Fruit fly (Drosophila melanogaster) whole organism, embryonic: ENCODE data around the gene eca.

ENCODE experiments used
- Adf1 ChIP-seq: fragments of 200-800 bp; sonication (Bioruptor generic); IDR thresholded peaks from 2 replicates; pipeline ENCODE4 v1.3.6; 2022; ENCODE audit warnings: missing biosample characterization, missing genetic modification characterization
- Aef1 ChIP-seq: fragments of 200-800 bp; sonication (Bioruptor generic); IDR thresholded peaks from 3 replicates; pipeline ENCODE4 v1.3.6; 2022; ENCODE audit warnings: missing biosample characterization, missing genetic modification characterization
- BEAF-32 ChIP-seq: fragments of 200-800 bp; sonication (Bioruptor generic); optimal IDR thresholded peaks from 3 replicates; lab custom pipeline; 2017; ENCODE audit warnings: missing biosample characterization, missing genetic modification characterization, mild to moderate bottlenecking, moderate library complexity, missing genetic modification reagents
- CG10959 ChIP-seq: fragments of 200-800 bp; sonication (Bioruptor generic); IDR thresholded peaks from 2 replicates; pipeline ENCODE4 v1.3.6; 2022; ENCODE audit warnings: missing biosample characterization, missing genetic modification characterization
- CG10979 ChIP-seq: fragments of 200-800 bp; sonication (Bioruptor generic); optimal IDR thresholded peaks from 2 replicates; lab custom pipeline; 2018; ENCODE audit warnings: missing biosample characterization, mild to moderate bottlenecking, missing genetic modification characterization, moderate library complexity
- CG15011 ChIP-seq: fragments of 200-800 bp; sonication (Bioruptor generic); optimal IDR thresholded peaks from 3 replicates; lab custom pipeline; 2018; ENCODE audit warnings: missing biosample characterization, mild to moderate bottlenecking, missing genetic modification characterization
- CG1647 ChIP-seq: fragments of 200-800 bp; sonication (Bioruptor generic); optimal IDR thresholded peaks from 3 replicates; lab custom pipeline; 2016; ENCODE audit warnings: missing biosample characterization, missing genetic modification characterization
- CG16813 ChIP-seq: fragments of 200-800 bp; sonication (Bioruptor generic); IDR thresholded peaks from 3 replicates; pipeline ENCODE4 v1.3.6; 2022; ENCODE audit warnings: missing biosample characterization, missing genetic modification characterization; ENCODE audit not compliant: partially characterized antibody
- CG17328 ChIP-seq: fragments of 200-800 bp; sonication (Bioruptor generic); IDR thresholded peaks from 2 replicates; pipeline ENCODE4 v1.3.6; 2022; ENCODE audit warnings: missing biosample characterization, missing genetic modification characterization
- CG17568 ChIP-seq: fragments of 200-800 bp; sonication (Bioruptor generic); optimal IDR thresholded peaks from 2 replicates; lab custom pipeline; 2018; ENCODE audit warnings: missing biosample characterization, mild to moderate bottlenecking, missing genetic modification characterization, moderate library complexity
- CG2120 ChIP-seq: fragments of 200-800 bp; sonication (Bioruptor generic); optimal IDR thresholded peaks from 3 replicates; lab custom pipeline; 2016; ENCODE audit warnings: missing biosample characterization, missing genetic modification characterization
- CG2129 ChIP-seq: fragments of 200-800 bp; sonication (Bioruptor generic); IDR thresholded peaks from 2 replicates; pipeline ENCODE4 v1.3.6; 2022; ENCODE audit warnings: missing biosample characterization, missing genetic modification characterization; ENCODE audit not compliant: partially characterized antibody
- CG3163 ChIP-seq: fragments of 200-800 bp; sonication (Bioruptor generic); optimal IDR thresholded peaks from 3 replicates; lab custom pipeline; 2016; ENCODE audit warnings: missing biosample characterization, missing genetic modification characterization
- CG32767 ChIP-seq: fragments of 200-800 bp; sonication (Bioruptor generic); IDR thresholded peaks from 2 replicates; pipeline ENCODE4 v1.3.6; 2022; ENCODE audit warnings: missing biosample characterization, missing genetic modification characterization
- CG3281 ChIP-seq: fragments of 200-800 bp; sonication (Bioruptor generic); optimal IDR thresholded peaks from 3 replicates; lab custom pipeline; 2017; ENCODE audit warnings: missing biosample characterization, mild to moderate bottlenecking, missing genetic modification characterization
- CG7987 ChIP-seq: fragments of 200-800 bp; sonication (Bioruptor generic); optimal IDR thresholded peaks from 2 replicates; lab custom pipeline; 2018; ENCODE audit warnings: missing biosample characterization, mild to moderate bottlenecking, missing genetic modification characterization, moderate library complexity
- CoRest ChIP-seq: fragments of 200-800 bp; sonication (Bioruptor generic); optimal IDR thresholded peaks from 3 replicates; lab custom pipeline; 2018; ENCODE audit warnings: missing biosample characterization, mild to moderate bottlenecking, missing genetic modification characterization, moderate library complexity
- Dbx ChIP-seq: fragments of 200-800 bp; sonication (Bioruptor generic); IDR thresholded peaks from 3 replicates; pipeline ENCODE4 v1.3.6; 2022; ENCODE audit warnings: missing biosample characterization, missing genetic modification characterization
- ERR ChIP-seq: fragments of 200-800 bp; sonication (Bioruptor generic); optimal IDR thresholded peaks from 2 replicates; lab custom pipeline; 2016; ENCODE audit warnings: missing biosample characterization, missing genetic modification characterization
- Gsc ChIP-seq: fragments of 200-800 bp; sonication (Bioruptor generic); IDR thresholded peaks from 2 replicates; pipeline ENCODE4 v1.3.6; 2022; ENCODE audit warnings: missing biosample characterization, missing genetic modification characterization
- HLH3B ChIP-seq: fragments of 200-800 bp; sonication (Bioruptor generic); IDR thresholded peaks from 2 replicates; pipeline ENCODE4 v1.3.6; 2022; ENCODE audit warnings: missing biosample characterization, missing genetic modification characterization
- HmgZ ChIP-seq: fragments of 200-800 bp; sonication (Bioruptor generic); optimal IDR thresholded peaks from 2 replicates; lab custom pipeline; 2018; ENCODE audit warnings: missing biosample characterization, mild to moderate bottlenecking, missing genetic modification characterization
- MBD-R2 ChIP-seq: fragments of 200-800 bp; sonication (Bioruptor generic); IDR thresholded peaks from 2 replicates; pipeline ENCODE4 v1.3.6; 2022; ENCODE audit warnings: missing biosample characterization, missing genetic modification characterization
- MTF-1 ChIP-seq: fragments of 200-800 bp; sonication (Bioruptor generic); optimal IDR thresholded peaks from 2 replicates; lab custom pipeline; 2018; ENCODE audit warnings: missing biosample characterization, mild to moderate bottlenecking, missing genetic modification characterization, borderline replicate concordance
- Med ChIP-seq: fragments of 200-800 bp; sonication (Bioruptor generic); peaks from one replicate; lab custom pipeline; 2016; ENCODE audit warnings: missing biosample characterization, missing genetic modification characterization, mild to moderate bottlenecking, inconsistent platforms, moderate library complexity
- Six4 ChIP-seq: fragments of 200-800 bp; sonication (Bioruptor generic); optimal IDR thresholded peaks from 2 replicates; lab custom pipeline; 2016; ENCODE audit warnings: missing biosample characterization, missing genetic modification characterization
- Usf ChIP-seq: fragments of 200-800 bp; sonication (Bioruptor generic); optimal IDR thresholded peaks from 2 replicates; lab custom pipeline; 2017; ENCODE audit warnings: missing genotype, missing biosample characterization, missing genetic modification characterization
- ac ChIP-seq: fragments of 200-800 bp; sonication (Bioruptor generic); optimal IDR thresholded peaks from 3 replicates; lab custom pipeline; 2017; ENCODE audit warnings: missing biosample characterization, mild to moderate bottlenecking, missing genetic modification characterization
- aop ChIP-seq: fragments of 200-800 bp; sonication (Bioruptor generic); IDR thresholded peaks from 2 replicates; pipeline ENCODE4 v1.3.6; 2022; ENCODE audit warnings: missing biosample characterization, missing genetic modification characterization
- bbx ChIP-seq: fragments of 200-800 bp; sonication (Bioruptor generic); IDR thresholded peaks from 2 replicates; pipeline ENCODE4 v1.3.6; 2022; ENCODE audit warnings: missing biosample characterization, missing genetic modification characterization; ENCODE audit not compliant: partially characterized antibody
- chif ChIP-seq, 2 experiments: fragments of 200-800 bp; sonication (Bioruptor generic); optimal IDR thresholded peaks; 3 replicates each; lab custom pipeline; 2016; ENCODE audit warnings: missing biosample characterization in 2 of 2, missing genetic modification characterization in 2 of 2
- dm ChIP-seq: fragments of 200-800 bp; sonication (Bioruptor generic); optimal IDR thresholded peaks from 3 replicates; lab custom pipeline; 2016; ENCODE audit warnings: missing biosample characterization, missing genetic modification characterization
- ems ChIP-seq: fragments of 200-800 bp; sonication (Bioruptor generic); optimal IDR thresholded peaks from 3 replicates; lab custom pipeline; 2016; ENCODE audit warnings: missing biosample characterization, missing genetic modification characterization
- fu2 ChIP-seq: fragments of 200-800 bp; sonication (Bioruptor generic); optimal IDR thresholded peaks from 2 replicates; lab custom pipeline; 2016; ENCODE audit warnings: missing biosample characterization, missing genetic modification characterization
- gcm ChIP-seq: fragments of 200-800 bp; sonication (Bioruptor generic); optimal IDR thresholded peaks from 2 replicates; lab custom pipeline; 2019; ENCODE audit warnings: missing biosample characterization, mild to moderate bottlenecking, missing genetic modification characterization, moderate library complexity
- knrl ChIP-seq: fragments of 200-800 bp; sonication (Bioruptor generic); IDR thresholded peaks from 3 replicates; pipeline ENCODE4 v1.3.6; 2022; ENCODE audit warnings: missing biosample characterization, missing genetic modification characterization; ENCODE audit not compliant: partially characterized antibody
- lab ChIP-seq: fragments of 200-800 bp; sonication (Bioruptor generic); optimal IDR thresholded peaks from 3 replicates; lab custom pipeline; 2017; ENCODE audit warnings: missing biosample characterization, missing genetic modification characterization, mild to moderate bottlenecking, moderate library complexity, missing genetic modification reagents
- mirr ChIP-seq: fragments of 200-800 bp; sonication (Bioruptor generic); optimal IDR thresholded peaks from 3 replicates; lab custom pipeline; 2018; ENCODE audit warnings: missing biosample characterization, mild to moderate bottlenecking, missing genetic modification characterization
- nerfin-1 ChIP-seq: fragments of 200-800 bp; sonication (Bioruptor generic); optimal IDR thresholded peaks from 3 replicates; lab custom pipeline; 2019; ENCODE audit warnings: missing biosample characterization, mild to moderate bottlenecking, missing genetic modification characterization, moderate library complexity
- otp ChIP-seq: fragments of 200-800 bp; sonication (Bioruptor generic); IDR thresholded peaks from 3 replicates; pipeline ENCODE4, ENCODE4 v1.3.6; 2022; ENCODE audit warnings: missing biosample characterization, missing genetic modification characterization
- pb ChIP-seq: fragments of 200-800 bp; sonication (Bioruptor generic); optimal IDR thresholded peaks from 3 replicates; lab custom pipeline; 2016; ENCODE audit warnings: missing biosample characterization, missing genetic modification characterization
- pho ChIP-seq: fragments of 200-800 bp; sonication (Bioruptor generic); optimal IDR thresholded peaks from 2 replicates; lab custom pipeline; 2016; ENCODE audit warnings: missing biosample characterization, missing genetic modification characterization
- pnt ChIP-seq: fragments of 200-800 bp; sonication (Bioruptor generic); optimal IDR thresholded peaks from 3 replicates; lab custom pipeline; 2016; ENCODE audit warnings: missing biosample characterization, missing genetic modification characterization
- rib ChIP-seq: fragments of 200-800 bp; sonication (Bioruptor generic); IDR thresholded peaks from 2 replicates; pipeline ENCODE4 v1.3.6; 2022; ENCODE audit warnings: missing biosample characterization, missing genetic modification characterization
- schlank ChIP-seq: fragments of 200-800 bp; sonication (Bioruptor generic); optimal IDR thresholded peaks from 2 replicates; lab custom pipeline; 2018; ENCODE audit warnings: missing biosample characterization, mild to moderate bottlenecking, missing genetic modification characterization
- sim ChIP-seq: fragments of 200-800 bp; sonication (Bioruptor generic); IDR thresholded peaks from 2 replicates; pipeline ENCODE4 v1.3.6; 2022; ENCODE audit warnings: missing biosample characterization, missing genetic modification characterization
- stc ChIP-seq: fragments of 200-800 bp; sonication (Bioruptor generic); IDR thresholded peaks from 2 replicates; pipeline ENCODE4 v1.3.6; 2022; ENCODE audit warnings: missing biosample characterization, missing genetic modification characterization
- tio ChIP-seq: fragments of 200-800 bp; sonication (Bioruptor generic); optimal IDR thresholded peaks from 2 replicates; lab custom pipeline; 2017; ENCODE audit warnings: missing biosample characterization, missing genetic modification characterization, inconsistent platforms
- tll ChIP-seq, 2 experiments: fragments of 200-800 bp in 1 of 2; fragments of >200 bp in 1 of 2; sonication (Bioruptor generic) in 1 of 2; optimal IDR thresholded peaks; 2 replicates each; lab custom pipeline; 2017 to 2019; ENCODE audit warnings: missing biosample characterization in 2 of 2, missing genetic modification characterization in 2 of 2, mild to moderate bottlenecking in 1 of 2, moderate library complexity in 1 of 2
- zfh2 ChIP-seq: fragments of 200-800 bp; sonication (Bioruptor generic); optimal IDR thresholded peaks from 2 replicates; lab custom pipeline; 2016; ENCODE audit warnings: missing biosample characterization, missing genetic modification characterization

The eca gene

dm6 chr3R:9705008-9705628 lies 19.8 kb upstream of the eca start, which contains the start of gene Unc-115a (continued):
- TF ChIP-seq Adf1, result no peak
- no peak for TF ChIP-seq Gsc
- peak; percentile 13 for TF ChIP-seq schlank
- no peak for TF ChIP-seq knrl (GFP tag; lab: Robert Waterston, UW)
- TF ChIP-seq ERR, result peak; percentile 51
- TF ChIP-seq CG10979 (tag; lab: Kevin White, UChicago), result peak; percentile 36
- TF ChIP-seq HmgZ (tag; lab: Kevin White, UChicago), result peak; percentile 92
- TF ChIP-seq sim (GFP tag; lab: Robert Waterston, UW), result no peak
- TF ChIP-seq CG32767 (GFP tag; lab: Robert Waterston, UW), result no peak
- no peak for TF ChIP-seq Aef1 (GFP tag; lab: Robert Waterston, UW)
- peak; percentile 67 for TF ChIP-seq CG7987 (GFP tag; lab: Kevin White, UChicago)
- no peak for TF ChIP-seq fu2 (GFP tag; lab: Kevin White, UChicago)
- TF ChIP-seq CG3163 (GFP tag; lab: Kevin White, UChicago), result peak; percentile 58
- TF ChIP-seq CG3281 (GFP tag; lab: Kevin White, UChicago), result no peak
- no peak for TF ChIP-seq CG2129 (GFP tag; lab: Robert Waterston, UW)
- TF ChIP-seq tio, result no peak
- peak; percentile 36 for TF ChIP-seq CG1647 (GFP tag; lab: Kevin White, UChicago)
- TF ChIP-seq ac (GFP tag; lab: Kevin White, UChicago), result no peak
- TF ChIP-seq Med, result peak; percentile 93
- TF ChIP-seq CG10959 (GFP tag; lab: Robert Waterston, UW), result no peak
- peak; percentile 94 for TF ChIP-seq dm (GFP tag; lab: Kevin White, UChicago)
- no peak for TF ChIP-seq CG17568 (GFP tag; lab: Kevin White, UChicago)
- no peak for TF ChIP-seq Dbx (GFP tag; lab: Robert Waterston, UW)
- no peak for TF ChIP-seq aop
- TF ChIP-seq tll (GFP tag; optimal IDR thresholded peaks at IDR 0.05; lab: Kevin White, UChicago), result no peak
- no peak for TF ChIP-seq pnt
- no peak for TF ChIP-seq HLH3B (GFP tag; lab: Robert Waterston, UW)
- TF ChIP-seq pb (GFP tag; lab: Kevin White, UChicago), result peak; percentile 69
- peak; percentile 69 for TF ChIP-seq CG2120
- peak; percentile 40 for TF ChIP-seq mirr (GFP tag; lab: Kevin White, UChicago)
- peak in 1 of 2 experiments; percentile 20 for TF ChIP-seq chif (GFP tag; optimal IDR thresholded peaks at IDR 0.05; lab: Kevin White, UChicago)
- TF ChIP-seq nerfin-1 (tag; lab: Kevin White, UChicago), result peak; percentile 76
- TF ChIP-seq CG17328 (GFP tag; lab: Robert Waterston, UW), result no peak
- peak; percentile 27 for TF ChIP-seq CoRest (tag; lab: Kevin White, UChicago)
- TF ChIP-seq zfh2 (GFP tag; lab: Kevin White, UChicago), result peak; percentile 54
- TF ChIP-seq ems (GFP tag; lab: Kevin White, UChicago), result peak; percentile 17
- peak; percentile 52 for TF ChIP-seq MTF-1 (GFP tag; lab: Kevin White, UChicago)
- no peak for TF ChIP-seq CG16813 (GFP tag; lab: Robert Waterston, UW)
- TF ChIP-seq BEAF-32 (GFP tag; lab: Kevin White, UChicago), result peak; percentile 92
- no peak for TF ChIP-seq rib (GFP tag; lab: Robert Waterston, UW)
- no peak for TF ChIP-seq lab (GFP tag; lab: Kevin White, UChicago)
- no peak for TF ChIP-seq bbx
- peak; percentile 23 for TF ChIP-seq Six4
- TF ChIP-seq Usf, result no peak
- no peak for TF ChIP-seq MBD-R2 (GFP tag; lab: Robert Waterston, UW)
- TF ChIP-seq CG15011 (GFP tag; lab: Kevin White, UChicago), result no peak
- TF ChIP-seq otp, result no peak
- TF ChIP-seq stc, result no peak
- TF ChIP-seq pho (GFP tag; lab: Kevin White, UChicago), result peak; percentile 80
- peak; percentile 42 for TF ChIP-seq gcm
